Worm (Caenorhabditis elegans): Measurements from ENCODE around the gene ctsa-4.1.

- TF ChIP-seq tbx-37 (GFP tag; conservative IDR thresholded peaks at IDR 0.05) (no peak), ama-1 (optimal IDR thresholded peaks at IDR 0.05) (no peak), hmbx-1 (tag; optimal IDR thresholded peaks at IDR 0.05) (no peak), ceh-36 (tag; optimal IDR thresholded peaks at IDR 0.05) (no peak), pes-1 (GFP tag; IDR thresholded peaks at IDR 0.05) (no peak), hmg-4 (GFP tag; optimal IDR thresholded peaks at IDR 0.05) (no peak), F13C5.2 (tag; optimal IDR thresholded peaks at IDR 0.05) (no peak), flt-1 (GFP tag; IDR thresholded peaks at IDR 0.05) (no peak)
Observed at ce11 chrII:6339948-6340347, 26.8 kb upstream of the ctsa-4.1 start, which contains the start of gene C32D5.7.
